Fruit fly (Drosophila melanogaster) whole organism, pupa: Measurements from ENCODE around the gene cact.

Source experiments
- CG10348 ChIP-seq: fragments of 200-800 bp; sonication (Bioruptor generic); IDR thresholded peaks from 2 replicates; pipeline ENCODE4 v1.3.6; 2022; ENCODE audit warnings: missing biosample characterization, missing genetic modification characterization
- CG12605 ChIP-seq: fragments of 200-800 bp; sonication (Bioruptor generic); IDR thresholded peaks from 2 replicates; pipeline ENCODE4 v1.3.6; 2022; ENCODE audit warnings: missing biosample characterization, missing genetic modification characterization
- CG13204 ChIP-seq: fragments of 200-800 bp; sonication (Bioruptor generic); optimal IDR thresholded peaks from 2 replicates; lab custom pipeline; 2018; ENCODE audit warnings: missing biosample characterization, mild to moderate bottlenecking, missing genetic modification characterization, moderate library complexity
- CG14655 ChIP-seq: fragments of 200-800 bp; sonication (Bioruptor generic); optimal IDR thresholded peaks from 3 replicates; lab custom pipeline; 2017; ENCODE audit warnings: mild to moderate bottlenecking, missing biosample characterization, missing genetic modification reagents, missing genetic modification characterization
- CG15710 ChIP-seq: fragments of 200-800 bp; sonication (Bioruptor generic); optimal IDR thresholded peaks from 2 replicates; lab custom pipeline; 2018; ENCODE audit warnings: missing biosample characterization, mild to moderate bottlenecking, missing genetic modification characterization, moderate library complexity
- CG17806 ChIP-seq: fragments of 200-800 bp; sonication (Bioruptor generic); optimal IDR thresholded peaks from 2 replicates; lab custom pipeline; 2018; ENCODE audit warnings: missing biosample characterization, mild to moderate bottlenecking, missing genetic modification characterization, moderate library complexity
- CG32121 ChIP-seq: fragments of 200-800 bp; sonication (Bioruptor generic); IDR thresholded peaks from 2 replicates; pipeline ENCODE4 v1.3.6; 2022; ENCODE audit warnings: missing biosample characterization, missing genetic modification characterization
- CG34367 ChIP-seq: fragments of 200-800 bp; sonication (Bioruptor generic); optimal IDR thresholded peaks from 2 replicates; lab custom pipeline; 2018; ENCODE audit warnings: missing biosample characterization, mild to moderate bottlenecking, missing genetic modification characterization
- CG4496 ChIP-seq: fragments of 200-800 bp; sonication (Bioruptor generic); IDR thresholded peaks from 3 replicates; pipeline ENCODE4 v1.3.6; 2022; ENCODE audit warnings: missing biosample characterization, missing genetic modification characterization
- CG8159 ChIP-seq: fragments of 200-800 bp; sonication (Bioruptor generic); optimal IDR thresholded peaks from 3 replicates; lab custom pipeline; 2018; ENCODE audit warnings: missing biosample characterization, mild to moderate bottlenecking, missing genetic modification characterization, moderate library complexity
- CG8301 ChIP-seq: fragments of 200-800 bp; sonication (Bioruptor generic); optimal IDR thresholded peaks from 2 replicates; lab custom pipeline; 2018; ENCODE audit warnings: missing biosample characterization, mild to moderate bottlenecking, missing genetic modification characterization
- CG9948 ChIP-seq: fragments of 200-800 bp; sonication (Bioruptor generic); optimal IDR thresholded peaks from 2 replicates; lab custom pipeline; 2018; ENCODE audit warnings: missing biosample characterization, mild to moderate bottlenecking, missing genetic modification characterization, moderate library complexity
- D1 ChIP-seq: fragments of 200-800 bp; sonication (Bioruptor generic); optimal IDR thresholded peaks from 2 replicates; lab custom pipeline; 2018; ENCODE audit warnings: missing biosample characterization, mild to moderate bottlenecking, missing genetic modification characterization, moderate library complexity
- EcR ChIP-seq: fragments of 200-800 bp; sonication (Bioruptor generic); optimal IDR thresholded peaks from 3 replicates; lab custom pipeline; 2019; ENCODE audit warnings: missing biosample characterization, missing genetic modification characterization, mild to moderate bottlenecking, moderate library complexity, missing genetic modification reagents
- Ets98B ChIP-seq: fragments of 200-800 bp; sonication (Bioruptor generic); IDR thresholded peaks from 2 replicates; pipeline ENCODE4 v1.3.6; 2022; ENCODE audit warnings: missing biosample characterization, missing genetic modification characterization
- Pif1A ChIP-seq: fragments of 200-800 bp; sonication (Bioruptor generic); optimal IDR thresholded peaks from 3 replicates; lab custom pipeline; 2016; ENCODE audit warnings: missing biosample characterization, missing genetic modification characterization
- Pif1B ChIP-seq: fragments of 200-800 bp; sonication (Bioruptor generic); optimal IDR thresholded peaks from 3 replicates; lab custom pipeline; 2016; ENCODE audit warnings: missing biosample characterization, missing genetic modification characterization
- Snoo ChIP-seq: fragments of 200-800 bp; sonication (Bioruptor generic); optimal IDR thresholded peaks from 3 replicates; lab custom pipeline; 2017; ENCODE audit warnings: missing biosample characterization, mild to moderate bottlenecking, missing genetic modification characterization, inconsistent platforms
- fd96Ca ChIP-seq: fragments of 200-800 bp; sonication (Bioruptor generic); IDR thresholded peaks from 3 replicates; pipeline ENCODE4 v1.3.6; 2022; ENCODE audit warnings: missing biosample characterization, missing genetic modification characterization
- gl ChIP-seq: fragments of 200-800 bp; sonication (Bioruptor generic); optimal IDR thresholded peaks from 2 replicates; lab custom pipeline; 2018; ENCODE audit warnings: missing biosample characterization, mild to moderate bottlenecking, missing genetic modification characterization
- rn ChIP-seq: fragments of 200-800 bp; sonication (Bioruptor generic); IDR thresholded peaks from 2 replicates; pipeline ENCODE4 v1.3.6; 2022; ENCODE audit warnings: missing biosample characterization, missing genetic modification characterization

The cact gene

DNA sequence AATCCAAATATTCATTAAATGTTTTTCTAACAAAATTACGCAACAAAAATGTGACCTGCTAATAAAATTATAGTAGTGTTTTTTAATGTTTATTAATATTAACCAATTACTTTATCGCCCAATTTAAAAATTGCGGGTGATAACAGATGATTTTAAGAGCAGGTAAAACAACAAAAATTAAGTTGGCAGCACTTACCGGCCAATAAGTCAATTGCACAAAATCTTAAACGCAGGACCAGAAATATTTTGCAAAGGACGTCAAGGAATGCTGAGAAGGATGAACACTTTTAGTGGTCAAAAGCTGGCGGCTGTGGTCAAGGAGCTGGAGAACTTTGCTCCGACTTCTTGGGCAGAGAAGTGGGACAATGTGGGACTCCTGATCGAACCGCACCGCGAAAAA, 885 bp upstream of the cact start, which contains the start of gene CG4278:
CG4278 (plus strand) TSS at position 178 of the 400 bp plus-strand sequence.
- TF ChIP-seq CG12605 (no peak), D1 (tag; lab: Kevin White, UChicago) (peak; percentile 79), CG15710 (no peak)

DNA sequence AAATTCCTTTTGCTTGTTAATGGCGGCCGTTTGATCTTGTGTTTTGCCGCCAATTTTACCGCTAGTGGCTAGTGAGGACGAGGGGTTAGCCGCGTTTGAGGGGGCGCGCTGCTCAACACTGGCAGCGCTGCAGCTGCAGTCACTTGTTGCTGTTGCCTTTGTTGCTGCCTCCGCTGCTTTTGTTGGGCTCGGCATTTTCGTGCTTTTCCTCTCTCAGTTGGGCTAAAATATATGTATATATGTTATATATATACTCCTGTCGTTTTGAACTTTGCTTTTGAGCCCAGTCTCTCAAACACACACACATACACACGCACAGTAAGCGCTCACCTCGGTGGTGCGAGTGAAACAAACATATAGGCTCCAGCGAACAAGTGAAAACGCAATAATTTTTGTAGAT, 1.2 kb downstream of the cact start:
- TF ChIP-seq Snoo = peak; percentile 10
- no peak for TF ChIP-seq gl (tag; lab: Kevin White, UChicago)
- peak; percentile 78 for TF ChIP-seq CG13204 (GFP tag; lab: Kevin White, UChicago)
- no peak for TF ChIP-seq CG8301
- TF ChIP-seq CG9948 (tag; lab: Kevin White, UChicago) = no peak
- TF ChIP-seq CG32121 (GFP tag; lab: Robert Waterston, UW) = peak; percentile 32; the same call in 1 of the 2 replicates
- TF ChIP-seq D1 (tag; lab: Kevin White, UChicago) = no peak
- no peak for TF ChIP-seq rn (GFP tag; lab: Robert Waterston, UW)
- peak; percentile 36 for TF ChIP-seq Pif1A (GFP tag; lab: Kevin White, UChicago)
- TF ChIP-seq CG8159 = peak; percentile 8
- peak; percentile 57 for TF ChIP-seq Pif1B (GFP tag; lab: Kevin White, UChicago)
- TF ChIP-seq EcR (GFP tag; lab: Kevin White, UChicago) = peak; percentile 60
- peak; percentile 79 for TF ChIP-seq CG4496 (GFP tag; lab: Robert Waterston, UW)
- no peak for TF ChIP-seq CG15710
- TF ChIP-seq Ets98B (GFP tag; lab: Robert Waterston, UW) = peak; percentile 31; the same call in 1 of the 2 replicates
- TF ChIP-seq CG12605 = peak; percentile 92
- TF ChIP-seq CG34367 (tag; lab: Kevin White, UChicago) = no peak
- no peak for TF ChIP-seq CG17806 (tag; lab: Kevin White, UChicago)
- TF ChIP-seq fd96Ca = peak; percentile 35; the same call in 1 of the 3 replicates
- peak; percentile 13 for TF ChIP-seq CG14655
- TF ChIP-seq CG10348 (GFP tag; lab: Robert Waterston, UW) = no peak

DNA sequence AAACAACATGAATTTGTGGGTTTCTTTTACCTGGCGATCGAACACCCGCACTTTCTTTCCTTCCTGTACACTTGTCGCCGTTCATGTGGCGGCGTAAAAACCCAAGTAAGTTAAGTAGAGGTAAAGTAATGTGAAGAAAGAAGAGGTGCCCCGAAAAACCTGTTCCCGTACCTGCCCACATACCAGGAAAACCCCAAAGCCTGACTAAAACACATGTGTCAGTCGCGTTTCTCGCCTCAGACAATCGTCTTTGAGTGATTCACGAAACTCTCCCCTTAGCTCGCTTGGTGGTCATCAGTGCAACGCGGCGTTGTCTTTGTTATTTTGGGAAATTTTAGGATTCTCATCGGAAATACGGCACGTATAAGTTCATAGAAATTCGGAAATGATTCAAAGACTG, 2.5 kb downstream of the cact start:
- TF ChIP-seq Snoo (no peak), CG12605 (no peak), D1 (tag; lab: Kevin White, UChicago) (no peak)
- TF ChIP-seq, all 21 proteins: peak for 0

DNA sequence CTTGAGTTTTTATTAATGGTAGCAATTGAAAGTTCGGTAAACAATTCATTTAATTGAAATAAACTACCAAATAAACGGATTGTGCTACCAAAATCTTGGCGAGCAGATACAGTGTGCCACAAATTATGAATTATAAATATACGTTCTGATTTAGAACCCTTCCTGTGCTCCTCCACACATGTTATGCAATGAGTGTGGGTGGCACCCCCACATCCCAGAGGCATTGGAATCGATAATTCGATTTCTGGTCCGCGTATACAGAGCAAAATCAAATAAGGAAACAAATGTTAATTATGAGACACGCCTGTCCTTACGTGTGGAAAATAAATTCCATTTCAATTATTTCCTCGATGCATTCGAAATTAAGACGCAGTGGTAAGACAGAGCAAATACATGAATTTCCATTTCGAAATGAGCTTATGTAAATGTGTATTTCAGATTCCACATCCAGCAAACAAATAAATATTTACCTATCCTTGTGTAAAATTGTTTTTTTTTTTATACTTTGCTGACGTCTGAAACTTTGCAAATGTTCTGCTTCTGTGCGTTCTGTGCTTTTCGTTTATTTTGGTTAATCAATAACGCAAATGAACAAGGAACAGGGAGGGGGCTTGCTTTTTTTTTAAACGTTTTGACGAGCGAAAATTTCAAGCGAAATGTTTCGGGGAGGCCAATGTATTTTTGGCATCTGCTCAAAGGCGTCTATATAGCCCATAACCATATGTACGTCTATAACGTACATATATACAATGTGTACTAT, 4.0 kb downstream of the cact start:
- TF ChIP-seq D1 (tag; lab: Kevin White, UChicago) (no peak), Pif1A (GFP tag; lab: Kevin White, UChicago) (no peak), EcR (GFP tag; lab: Kevin White, UChicago) (no peak)

DNA sequence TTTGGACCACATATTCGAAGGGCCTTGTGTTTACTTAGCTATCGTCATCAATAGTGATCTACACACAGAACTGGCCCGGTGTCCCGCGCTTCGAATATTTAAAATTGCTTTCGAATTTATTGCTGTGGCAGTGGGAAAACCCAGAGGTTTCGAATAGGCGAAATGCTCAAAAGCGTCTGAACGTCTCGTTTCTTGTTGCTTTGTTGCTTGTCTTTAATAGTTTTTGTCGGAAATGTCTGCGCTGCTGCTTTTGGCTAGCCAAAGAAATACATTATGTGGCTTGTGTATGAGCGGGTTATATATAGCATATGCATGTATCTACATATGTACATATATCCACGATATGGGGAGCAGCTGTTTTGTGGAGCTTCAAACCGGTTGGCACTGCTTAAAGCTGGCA, 4.8 kb downstream of the cact start:
- TF ChIP-seq CG13204 (GFP tag; lab: Kevin White, UChicago) = no peak
- 0 out of 3 replicates have a peak, but pooled peaks have one; percentile 23 for TF ChIP-seq CG4496 (GFP tag; lab: Robert Waterston, UW)

DNA sequence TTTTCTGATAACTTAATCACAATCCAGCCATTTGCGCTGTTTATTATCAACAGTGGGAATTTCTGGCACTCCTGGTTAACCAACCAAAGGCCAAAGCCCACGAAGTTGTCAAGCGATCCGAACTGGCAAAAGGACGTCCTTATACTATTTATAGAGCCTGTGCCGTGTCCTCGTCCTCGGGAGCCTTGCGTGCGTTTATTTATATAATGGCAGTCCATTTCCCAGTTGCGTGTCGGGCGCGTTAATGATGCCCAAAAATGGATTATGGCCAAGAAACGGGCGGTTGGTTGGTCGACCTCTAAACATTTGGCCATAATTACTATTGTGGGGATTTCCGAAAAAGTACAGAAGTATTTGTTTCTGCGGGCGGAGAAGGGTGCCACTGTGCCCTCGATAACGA, 5.6 kb downstream of the cact start:
- TF ChIP-seq CG4496 (GFP tag; lab: Robert Waterston, UW) = no peak
- no peak for TF ChIP-seq CG32121 (GFP tag; lab: Robert Waterston, UW)
- no peak for TF ChIP-seq CG13204 (GFP tag; lab: Kevin White, UChicago)
- no peak for TF ChIP-seq Pif1B (GFP tag; lab: Kevin White, UChicago)
- TF ChIP-seq Pif1A (GFP tag; lab: Kevin White, UChicago) = no peak
- no peak for TF ChIP-seq Snoo
- no peak for TF ChIP-seq CG34367 (tag; lab: Kevin White, UChicago)
- no peak for TF ChIP-seq CG8159
- TF ChIP-seq Ets98B (GFP tag; lab: Robert Waterston, UW) = no peak
- no peak for TF ChIP-seq EcR (GFP tag; lab: Kevin White, UChicago)
- TF ChIP-seq rn (GFP tag; lab: Robert Waterston, UW) = no peak
- TF ChIP-seq gl (tag; lab: Kevin White, UChicago) = no peak
- no peak for TF ChIP-seq CG10348 (GFP tag; lab: Robert Waterston, UW)
- TF ChIP-seq CG15710 = no peak

DNA sequence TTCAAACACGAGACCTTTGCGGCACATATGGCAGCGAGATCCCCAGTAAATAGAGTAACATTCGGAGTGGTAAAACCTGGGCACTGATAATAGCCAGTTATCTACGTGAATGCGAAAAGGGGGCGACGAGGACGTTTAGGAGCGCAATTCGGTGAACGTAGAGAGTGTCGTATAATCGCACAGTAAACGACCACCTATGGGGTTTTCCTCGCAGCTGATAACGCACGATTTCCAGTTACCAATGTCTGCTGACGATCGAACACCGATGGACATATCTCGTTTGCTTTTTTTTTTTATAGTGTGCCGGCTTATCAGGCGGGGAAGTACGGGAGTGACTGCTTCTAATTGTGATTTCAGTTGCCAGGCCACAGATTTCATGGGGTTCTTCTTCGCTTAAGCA, 6.3 kb downstream of the cact start:
- TF ChIP-seq Pif1B (GFP tag; lab: Kevin White, UChicago) = no peak
- TF ChIP-seq CG34367 (tag; lab: Kevin White, UChicago) = no peak
- TF ChIP-seq Snoo = no peak
- no peak for TF ChIP-seq Pif1A (GFP tag; lab: Kevin White, UChicago)
- no peak for TF ChIP-seq fd96Ca
- TF ChIP-seq CG10348 (GFP tag; lab: Robert Waterston, UW) = no peak
- TF ChIP-seq Ets98B (GFP tag; lab: Robert Waterston, UW) = no peak
- TF ChIP-seq CG17806 (tag; lab: Kevin White, UChicago) = no peak
- no peak for TF ChIP-seq CG13204 (GFP tag; lab: Kevin White, UChicago)
- no peak for TF ChIP-seq gl (tag; lab: Kevin White, UChicago)
- TF ChIP-seq CG4496 (GFP tag; lab: Robert Waterston, UW) = no peak
- no peak for TF ChIP-seq CG8159
- TF ChIP-seq, all 21 proteins: peak for 0
